Fruit fly (Drosophila melanogaster) whole organism, embryonic: ENCODE measurements around the gene spas.

Experiments
- CG10147 ChIP-seq: fragments of 200-800 bp; sonication (Bioruptor generic); optimal IDR thresholded peaks from 2 replicates; lab custom pipeline; 2019; ENCODE audit warnings: missing biosample characterization, mild to moderate bottlenecking, missing genetic modification characterization, moderate library complexity
- CG11247 ChIP-seq: fragments of 200-800 bp; sonication (Bioruptor generic); IDR thresholded peaks from 2 replicates; pipeline ENCODE4 v1.3.6; 2022; ENCODE audit warnings: missing biosample characterization, missing genetic modification characterization
- CG12219 ChIP-seq: fragments of 200-800 bp; sonication (Bioruptor generic); optimal IDR thresholded peaks from 3 replicates; lab custom pipeline; 2018; ENCODE audit warnings: missing biosample characterization, mild to moderate bottlenecking, missing genetic modification characterization
- CG13287 ChIP-seq: fragments of 200-800 bp; sonication (Bioruptor generic); IDR thresholded peaks from 2 replicates; pipeline ENCODE4 v1.3.6; 2022; ENCODE audit warnings: missing biosample characterization, missing genetic modification characterization; ENCODE audit not compliant: partially characterized antibody
- CG13775 ChIP-seq: fragments of 200-800 bp; sonication (Bioruptor generic); optimal IDR thresholded peaks from 3 replicates; lab custom pipeline; 2017; ENCODE audit warnings: missing biosample characterization, mild to moderate bottlenecking, missing genetic modification characterization
- CG14965 ChIP-seq: fragments of 200-800 bp; sonication (Bioruptor generic); optimal IDR thresholded peaks from 2 replicates; lab custom pipeline; 2016; ENCODE audit warnings: missing biosample characterization, missing genetic modification characterization, borderline replicate concordance
- CG15269 ChIP-seq: fragments of 200-800 bp; sonication (Bioruptor generic); optimal IDR thresholded peaks from 2 replicates; lab custom pipeline; 2018; ENCODE audit warnings: missing biosample characterization, mild to moderate bottlenecking, missing genetic modification characterization, moderate library complexity
- CG15696 ChIP-seq: fragments of 200-800 bp; sonication (Bioruptor generic); optimal IDR thresholded peaks from 2 replicates; lab custom pipeline; 2019; ENCODE audit warnings: missing biosample characterization, mild to moderate bottlenecking, missing genetic modification characterization, moderate library complexity
- CG3847 ChIP-seq: fragments of 200-800 bp; sonication (Bioruptor generic); IDR thresholded peaks from 2 replicates; pipeline ENCODE4 v1.3.6; 2022; ENCODE audit warnings: missing biosample characterization, missing genetic modification characterization
- CG4617 ChIP-seq: fragments of 200-800 bp; sonication (Bioruptor generic); optimal IDR thresholded peaks from 3 replicates; lab custom pipeline; 2016; ENCODE audit warnings: missing biosample characterization, missing genetic modification characterization, borderline replicate concordance
- CG4730 ChIP-seq: fragments of 200-800 bp; sonication (Bioruptor generic); IDR thresholded peaks from 2 replicates; pipeline ENCODE4 v1.3.6; 2022; ENCODE audit warnings: missing biosample characterization, missing genetic modification characterization
- CG4820 ChIP-seq: fragments of 200-800 bp; sonication (Bioruptor generic); optimal IDR thresholded peaks from 3 replicates; lab custom pipeline; 2016; ENCODE audit warnings: missing biosample characterization, missing genetic modification characterization
- CG8359 ChIP-seq: fragments of 200-800 bp; sonication (Bioruptor generic); optimal IDR thresholded peaks from 2 replicates; lab custom pipeline; 2017; ENCODE audit warnings: missing biosample characterization, mild to moderate bottlenecking, missing genetic modification characterization, borderline replicate concordance
- CG9876 ChIP-seq: fragments of 200-800 bp; sonication (Bioruptor generic); optimal IDR thresholded peaks from 2 replicates; lab custom pipeline; 2016; ENCODE audit warnings: missing biosample characterization, missing genetic modification characterization
- Dp ChIP-seq: fragments of 200-800 bp; sonication (Bioruptor generic); optimal IDR thresholded peaks from 2 replicates; lab custom pipeline; 2018; ENCODE audit warnings: missing biosample characterization, mild to moderate bottlenecking, missing genetic modification characterization, moderate library complexity
- HHEX ChIP-seq: fragments of 200-800 bp; sonication (Bioruptor generic); optimal IDR thresholded peaks from 3 replicates; lab custom pipeline; 2017; ENCODE audit warnings: missing biosample characterization, mild to moderate bottlenecking, missing genetic modification characterization, missing genetic modification reagents
- Hand ChIP-seq: fragments of 200-800 bp; sonication (Bioruptor generic); optimal IDR thresholded peaks from 2 replicates; lab custom pipeline; 2017; ENCODE audit warnings: mild to moderate bottlenecking, missing biosample characterization, missing genetic modification reagents, missing genetic modification characterization
- Hmx ChIP-seq: fragments of 200-800 bp; sonication (Bioruptor generic); optimal IDR thresholded peaks from 2 replicates; lab custom pipeline; 2016; ENCODE audit warnings: missing biosample characterization, missing genetic modification characterization
- Hr3 ChIP-seq: fragments of 200-800 bp; sonication (Bioruptor generic); optimal IDR thresholded peaks from 3 replicates; lab custom pipeline; 2016; ENCODE audit warnings: missing biosample characterization, missing genetic modification characterization
- MESR4 ChIP-seq: fragments of 200-800 bp; sonication (Bioruptor generic); optimal IDR thresholded peaks from 2 replicates; lab custom pipeline; 2018; ENCODE audit warnings: missing biosample characterization, mild to moderate bottlenecking, missing genetic modification characterization, moderate library complexity
- Nf-YB ChIP-seq: fragments of 200-800 bp; sonication (Bioruptor generic); optimal IDR thresholded peaks from 3 replicates; lab custom pipeline; 2019; ENCODE audit warnings: missing biosample characterization, mild to moderate bottlenecking, missing genetic modification characterization, moderate library complexity
- Opbp ChIP-seq: fragments of 200-800 bp; sonication (Bioruptor generic); IDR thresholded peaks from 3 replicates; pipeline ENCODE4 v1.3.6; 2022; ENCODE audit warnings: missing biosample characterization, missing genetic modification characterization; ENCODE audit not compliant: partially characterized antibody
- Poxn ChIP-seq: fragments of 200-800 bp; sonication (Bioruptor generic); IDR thresholded peaks from 2 replicates; pipeline ENCODE4 v1.3.6; 2022; ENCODE audit warnings: missing biosample characterization, missing genetic modification characterization
- Six4 ChIP-seq: fragments of 200-800 bp; sonication (Bioruptor generic); optimal IDR thresholded peaks from 2 replicates; lab custom pipeline; 2016; ENCODE audit warnings: missing biosample characterization, missing genetic modification characterization
- Taf1 ChIP-seq: fragments of 200-800 bp; sonication (Bioruptor generic); IDR thresholded peaks from 2 replicates; pipeline ENCODE4 v1.3.6; 2022; ENCODE audit warnings: missing biosample characterization, missing genetic modification characterization
- Vsx1 ChIP-seq: fragments of 200-800 bp; sonication (Bioruptor generic); optimal IDR thresholded peaks from 2 replicates; lab custom pipeline; 2017; ENCODE audit warnings: missing biosample characterization, mild to moderate bottlenecking, missing genetic modification characterization, missing genetic modification reagents
- Xbp1 ChIP-seq: fragments of 200-800 bp; sonication (Bioruptor generic); optimal IDR thresholded peaks from 3 replicates; lab custom pipeline; 2016; ENCODE audit warnings: missing biosample characterization, mild to moderate bottlenecking, missing genetic modification characterization
- bigmax ChIP-seq: fragments of 200-800 bp; sonication (Bioruptor generic); optimal IDR thresholded peaks from 2 replicates; lab custom pipeline; 2018; ENCODE audit warnings: missing biosample characterization, mild to moderate bottlenecking, missing genetic modification characterization
- cad ChIP-seq: fragments of >200 bp; optimal IDR thresholded peaks from 2 replicates; lab custom pipeline; 2017; ENCODE audit warnings: missing biosample characterization, missing genetic modification characterization
- chif ChIP-seq, 2 experiments: fragments of 200-800 bp; sonication (Bioruptor generic); optimal IDR thresholded peaks; 3 replicates each; lab custom pipeline; 2016; ENCODE audit warnings: missing biosample characterization in 2 of 2, missing genetic modification characterization in 2 of 2
- ci ChIP-seq: fragments of 200-800 bp; sonication (Bioruptor generic); IDR thresholded peaks from 3 replicates; pipeline ENCODE4 v1.3.6; 2022; ENCODE audit warnings: missing biosample characterization, missing genetic modification characterization
- corto ChIP-seq: fragments of 200-800 bp; sonication (Bioruptor generic); optimal IDR thresholded peaks from 2 replicates; lab custom pipeline; 2016; ENCODE audit warnings: missing biosample characterization, mild to moderate bottlenecking, missing genetic modification characterization, moderate library complexity
- dan ChIP-seq: fragments of 200-800 bp; sonication (Bioruptor generic); IDR thresholded peaks from 2 replicates; pipeline ENCODE4 v1.3.6; 2022; ENCODE audit warnings: missing biosample characterization, missing genetic modification characterization
- dati ChIP-seq: fragments of 200-800 bp; sonication (Bioruptor generic); IDR thresholded peaks from 2 replicates; pipeline ENCODE4 v1.3.6; 2022; ENCODE audit warnings: missing biosample characterization, missing genetic modification characterization
- dmrt99B ChIP-seq: fragments of 200-800 bp; sonication (Bioruptor generic); optimal IDR thresholded peaks from 2 replicates; lab custom pipeline; 2018; ENCODE audit warnings: missing biosample characterization, mild to moderate bottlenecking, missing genetic modification characterization, moderate library complexity
- ewg ChIP-seq: fragments of 200-800 bp; sonication (Bioruptor generic); optimal IDR thresholded peaks from 3 replicates; lab custom pipeline; 2017; ENCODE audit warnings: mild to moderate bottlenecking, missing biosample characterization, missing genetic modification reagents, missing genetic modification characterization
- fd102C ChIP-seq: fragments of 200-800 bp; sonication (Bioruptor generic); optimal IDR thresholded peaks from 2 replicates; lab custom pipeline; 2018; ENCODE audit warnings: missing biosample characterization, mild to moderate bottlenecking, missing genetic modification characterization, moderate library complexity
- hth ChIP-seq: fragments of >200 bp; optimal IDR thresholded peaks from 2 replicates; lab custom pipeline; 2017; ENCODE audit warnings: inconsistent platforms
- insv ChIP-seq, 2 experiments: fragments of 200-800 bp; sonication (Bioruptor generic); optimal IDR thresholded peaks; 3 replicates each; lab custom pipeline; 2016 to 2018; ENCODE audit warnings: missing biosample characterization in 2 of 2, missing genetic modification characterization in 2 of 2
- klu ChIP-seq: fragments of 200-800 bp; sonication (Bioruptor generic); IDR thresholded peaks from 2 replicates; pipeline ENCODE4 v1.3.6; 2022; ENCODE audit warnings: missing biosample characterization, missing genetic modification characterization
- lmd ChIP-seq: fragments of 200-800 bp; sonication (Bioruptor generic); IDR thresholded peaks from 2 replicates; pipeline ENCODE4 v1.3.6; 2022; ENCODE audit warnings: missing biosample characterization, missing genetic modification characterization
- nerfin-1 ChIP-seq: fragments of 200-800 bp; sonication (Bioruptor generic); optimal IDR thresholded peaks from 3 replicates; lab custom pipeline; 2019; ENCODE audit warnings: missing biosample characterization, mild to moderate bottlenecking, missing genetic modification characterization, moderate library complexity
- odd ChIP-seq: fragments of 200-800 bp; sonication (Bioruptor generic); optimal IDR thresholded peaks from 2 replicates; lab custom pipeline; 2017; ENCODE audit warnings: missing biosample characterization, mild to moderate bottlenecking, missing genetic modification characterization
- otp ChIP-seq: fragments of 200-800 bp; sonication (Bioruptor generic); IDR thresholded peaks from 3 replicates; pipeline ENCODE4, ENCODE4 v1.3.6; 2022; ENCODE audit warnings: missing biosample characterization, missing genetic modification characterization
- p53 ChIP-seq: fragments of 200-800 bp; sonication (Bioruptor generic); optimal IDR thresholded peaks from 2 replicates; lab custom pipeline; 2016; ENCODE audit warnings: missing biosample characterization, missing genetic modification characterization
- phol ChIP-seq: fragments of 200-800 bp; sonication (Bioruptor generic); optimal IDR thresholded peaks from 3 replicates; lab custom pipeline; 2018; ENCODE audit warnings: missing biosample characterization, mild to moderate bottlenecking, missing genetic modification characterization, moderate library complexity
- rib ChIP-seq: fragments of 200-800 bp; sonication (Bioruptor generic); IDR thresholded peaks from 2 replicates; pipeline ENCODE4 v1.3.6; 2022; ENCODE audit warnings: missing biosample characterization, missing genetic modification characterization
- run ChIP-seq: fragments of 200-800 bp; sonication (Bioruptor generic); optimal IDR thresholded peaks from 3 replicates; lab custom pipeline; 2018; ENCODE audit warnings: missing biosample characterization, mild to moderate bottlenecking, missing genetic modification characterization
- seq ChIP-seq: fragments of 200-800 bp; sonication (Bioruptor generic); IDR thresholded peaks from 2 replicates; pipeline ENCODE4 v1.3.6; 2022; ENCODE audit warnings: missing biosample characterization, missing genetic modification characterization
- wek ChIP-seq: fragments of 200-800 bp; sonication (Bioruptor generic); optimal IDR thresholded peaks from 3 replicates; lab custom pipeline; 2018; ENCODE audit warnings: missing biosample characterization, mild to moderate bottlenecking, missing genetic modification characterization, moderate library complexity

Gene spas

DNA sequence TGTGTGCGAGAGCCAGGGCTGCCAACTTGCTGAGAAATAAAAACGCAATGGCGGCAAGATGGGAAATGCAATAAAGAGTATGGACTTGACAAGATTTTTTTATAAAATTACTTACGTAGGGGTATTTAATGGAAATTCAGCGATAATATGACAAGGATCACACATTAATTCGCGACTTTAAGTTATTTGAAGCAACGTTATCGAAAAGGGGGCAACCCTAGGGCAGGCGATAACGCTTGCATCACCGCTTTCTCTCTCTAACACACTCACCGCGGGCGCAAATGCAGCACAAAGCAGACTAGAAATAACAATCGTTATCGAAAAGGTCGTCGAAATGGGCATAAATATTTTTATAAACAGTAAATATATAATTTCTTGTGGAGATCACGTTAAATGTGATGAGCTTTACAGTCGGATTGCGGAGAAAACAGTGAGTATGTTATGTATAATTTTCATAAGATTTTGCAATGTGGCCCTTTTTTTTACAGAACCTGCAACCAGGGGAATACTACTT is 10.0 kb downstream of the spas start, which contains the start of gene Rox8 (continued):
- TF ChIP-seq wek (GFP tag; lab: Kevin White, UChicago) (no peak), insv (GFP tag; optimal IDR thresholded peaks at IDR 0.05; lab: Kevin White, UChicago) (peak in 1 of 2 experiments; percentile 1), klu (GFP tag; lab: Robert Waterston, UW) (no peak), corto (GFP tag; lab: Kevin White, UChicago) (peak; percentile 54), seq (GFP tag; lab: Robert Waterston, UW) (peak; percentile 35; the same call in 1 of the 2 replicates), odd (peak; percentile 31), chif (GFP tag; optimal IDR thresholded peaks at IDR 0.05; lab: Kevin White, UChicago) (peak in 1 of 2 experiments; percentile 26), CG4730 (no peak), Dp (GFP tag; lab: Kevin White, UChicago) (peak; percentile 38), Hmx (GFP tag; lab: Kevin White, UChicago) (no peak), p53 (GFP tag; lab: Kevin White, UChicago) (no peak), lmd (GFP tag; lab: Robert Waterston, UW) (peak; percentile 17; the same call in 1 of the 2 replicates), nerfin-1 (peak; percentile 54), ci (GFP tag; lab: Robert Waterston, UW) (no peak), Six4 (GFP tag; lab: Kevin White, UChicago) (no peak), CG4617 (peak; percentile 82), fd102C (GFP tag; lab: Kevin White, UChicago) (no peak), CG10147 (GFP tag; lab: Kevin White, UChicago) (peak; percentile 45), CG8359 (no peak), Hr3 (GFP tag; lab: Kevin White, UChicago) (peak; percentile 21), CG11247 (GFP tag; lab: Robert Waterston, UW) (no peak), CG4820 (GFP tag; lab: Kevin White, UChicago) (no peak), MESR4 (GFP tag; lab: Kevin White, UChicago) (peak; percentile 18), CG12219 (GFP tag; lab: Kevin White, UChicago) (no peak), Nf-YB (GFP tag; lab: Kevin White, UChicago) (peak; percentile 22), CG9876 (GFP tag; lab: Kevin White, UChicago) (no peak), otp (GFP tag; lab: Robert Waterston, UW) (0 out of 3 replicates have a peak, but pooled peaks have one; percentile 30), dmrt99B (tag; lab: Kevin White, UChicago) (no peak), CG15696 (peak; percentile 24), ewg (GFP tag; lab: Kevin White, UChicago) (peak; percentile 43), Hand (no peak), Taf1 (GFP tag; lab: Robert Waterston, UW) (no peak), dati (GFP tag; lab: Robert Waterston, UW) (no peak), HHEX (GFP tag; lab: Kevin White, UChicago) (no peak), Opbp (peak; percentile 71), bigmax (GFP tag; lab: Kevin White, UChicago) (no peak), dan (no peak), Poxn (no peak), CG15269 (tag; lab: Kevin White, UChicago) (no peak), CG14965 (GFP tag; lab: Kevin White, UChicago) (no peak), cad (GFP tag; lab: Kevin White, UChicago) (no peak), hth (lab: Kevin White, UChicago) (no peak), CG13287 (GFP tag; lab: Robert Waterston, UW) (peak; percentile 73), phol (tag; lab: Kevin White, UChicago) (peak; percentile 99), CG13775 (peak; percentile 52), run (no peak), rib (GFP tag; lab: Robert Waterston, UW) (no peak), Vsx1 (GFP tag; lab: Kevin White, UChicago) (peak; percentile 80), Xbp1 (GFP tag; lab: Kevin White, UChicago) (peak; percentile 38), CG3847 (GFP tag; lab: Robert Waterston, UW) (peak; percentile 34; the same call in 1 of the 2 replicates)
